Fruit fly (Drosophila melanogaster) whole organism, prepupa: Measurements from ENCODE around the gene MED14.
A peak's percentile ranks its signal among the peaks of the same experiment; 100 is the strongest.

Experiments used
- CG10631 ChIP-seq: fragments of 200-800 bp; sonication (Bioruptor generic); optimal IDR thresholded peaks from 2 replicates; lab custom pipeline; 2016; ENCODE audit warnings: missing biosample characterization, missing genetic modification characterization
- CG11294 ChIP-seq: fragments of 200-800 bp; sonication (Bioruptor generic); IDR thresholded peaks from 2 replicates; pipeline ENCODE4 v1.3.6; 2022; ENCODE audit warnings: missing biosample characterization, missing genetic modification characterization
- CG11762 ChIP-seq: fragments of 200-800 bp; sonication (Bioruptor generic); optimal IDR thresholded peaks from 3 replicates; lab custom pipeline; 2016; ENCODE audit warnings: missing biosample characterization, missing genetic modification characterization; ENCODE audit not compliant: insufficient read depth
- CG15336 ChIP-seq: fragments of 200-800 bp; sonication (Bioruptor generic); IDR thresholded peaks from 2 replicates; pipeline ENCODE4 v1.3.6; 2022; ENCODE audit warnings: missing biosample characterization, missing genetic modification characterization
- CG1621 ChIP-seq: fragments of 200-800 bp; sonication (Bioruptor generic); optimal IDR thresholded peaks from 3 replicates; lab custom pipeline; 2018; ENCODE audit warnings: missing biosample characterization, mild to moderate bottlenecking, missing genetic modification characterization
- CG16779 ChIP-seq: fragments of 200-800 bp; sonication (Bioruptor generic); optimal IDR thresholded peaks from 3 replicates; lab custom pipeline; 2017; ENCODE audit warnings: missing biosample characterization, mild to moderate bottlenecking, missing genetic modification characterization
- CG32006 ChIP-seq: fragments of 200-800 bp; sonication (Bioruptor generic); optimal IDR thresholded peaks from 3 replicates; lab custom pipeline; 2017; ENCODE audit warnings: missing biosample characterization, mild to moderate bottlenecking, missing genetic modification characterization
- CG34406 ChIP-seq: fragments of 200-800 bp; sonication (Bioruptor generic); optimal IDR thresholded peaks from 3 replicates; lab custom pipeline; 2016; ENCODE audit warnings: missing biosample characterization, missing genetic modification characterization
- CG3919 ChIP-seq: fragments of 200-800 bp; sonication (Bioruptor generic); optimal IDR thresholded peaks from 3 replicates; lab custom pipeline; 2016; ENCODE audit warnings: missing biosample characterization, missing genetic modification characterization
- CG6276 ChIP-seq: fragments of 200-800 bp; sonication (Bioruptor generic); optimal IDR thresholded peaks from 2 replicates; lab custom pipeline; 2017; ENCODE audit warnings: missing biosample characterization, mild to moderate bottlenecking, missing genetic modification characterization
- CG6792 ChIP-seq: fragments of 200-800 bp; sonication (Bioruptor generic); optimal IDR thresholded peaks from 3 replicates; lab custom pipeline; 2016; ENCODE audit warnings: missing biosample characterization, missing genetic modification characterization
- CG6808 ChIP-seq: fragments of 200-800 bp; sonication (Bioruptor generic); optimal IDR thresholded peaks from 3 replicates; lab custom pipeline; 2017; ENCODE audit warnings: missing biosample characterization, missing genetic modification characterization, mild to moderate bottlenecking, moderate library complexity, missing genetic modification reagents
- CG6854 ChIP-seq: fragments of 200-800 bp; sonication (Bioruptor generic); optimal IDR thresholded peaks from 2 replicates; lab custom pipeline; 2017; ENCODE audit warnings: missing biosample characterization, mild to moderate bottlenecking, missing genetic modification characterization
- CG8119 ChIP-seq: fragments of 200-800 bp; sonication (Bioruptor generic); IDR thresholded peaks from 3 replicates; pipeline ENCODE4 v1.3.6; 2022; ENCODE audit warnings: missing biosample characterization, missing genetic modification characterization
- CG8319 ChIP-seq: fragments of 200-800 bp; sonication (Bioruptor generic); optimal IDR thresholded peaks from 3 replicates; lab custom pipeline; 2016; ENCODE audit warnings: missing biosample characterization, missing genetic modification characterization
- CG9139 ChIP-seq: fragments of 200-800 bp; sonication (Bioruptor generic); optimal IDR thresholded peaks from 3 replicates; lab custom pipeline; 2017; ENCODE audit warnings: missing biosample characterization, mild to moderate bottlenecking, missing genetic modification characterization
- Eip75B ChIP-seq: fragments of 200-800 bp; sonication (Bioruptor generic); optimal IDR thresholded peaks from 3 replicates; lab custom pipeline; 2016; ENCODE audit warnings: missing biosample characterization, missing genetic modification characterization
- Eip78C ChIP-seq: fragments of 200-800 bp; sonication (Bioruptor generic); peaks from one replicate; lab custom pipeline; 2016; ENCODE audit warnings: missing biosample characterization, missing genetic modification characterization
- Eip93F ChIP-seq: fragments of 200-800 bp; sonication (Bioruptor generic); optimal IDR thresholded peaks from 2 replicates; lab custom pipeline; 2016; ENCODE audit warnings: missing biosample characterization, mild to moderate bottlenecking, missing genetic modification characterization
- Ets21C ChIP-seq: fragments of 200-800 bp; sonication (Bioruptor generic); optimal IDR thresholded peaks from 3 replicates; lab custom pipeline; 2016; ENCODE audit warnings: missing biosample characterization, missing genetic modification characterization
- Ets96B ChIP-seq: fragments of 200-800 bp; optimal IDR thresholded peaks from 2 replicates; lab custom pipeline; 2019; ENCODE audit warnings: missing biosample characterization, mild to moderate bottlenecking, missing genetic modification characterization, moderate library complexity
- Gug ChIP-seq: fragments of 200-800 bp; sonication (Bioruptor generic); IDR thresholded peaks from 2 replicates; pipeline ENCODE4 v1.3.6; 2022; ENCODE audit warnings: missing biosample characterization, missing genetic modification characterization
- Hr38 ChIP-seq: sonication (Bioruptor generic); optimal IDR thresholded peaks from 2 replicates; lab custom pipeline; 2016; ENCODE audit warnings: missing biosample characterization, missing genetic modification characterization
- Hr39 ChIP-seq: fragments of 200-800 bp; sonication (Bioruptor generic); optimal IDR thresholded peaks from 2 replicates; lab custom pipeline; 2016; ENCODE audit warnings: missing biosample characterization, missing genetic modification characterization
- Hr4 ChIP-seq: fragments of 200-800 bp; sonication (Bioruptor generic); optimal IDR thresholded peaks from 3 replicates; lab custom pipeline; 2016; ENCODE audit warnings: missing biosample characterization, missing genetic modification characterization
- Lpt ChIP-seq: fragments of 200-800 bp; sonication (Bioruptor generic); optimal IDR thresholded peaks from 3 replicates; lab custom pipeline; 2016; ENCODE audit warnings: missing biosample characterization, missing genetic modification characterization
- Met ChIP-seq: fragments of 200-800 bp; sonication (Bioruptor generic); optimal IDR thresholded peaks from 3 replicates; lab custom pipeline; 2016; ENCODE audit warnings: missing biosample characterization, missing genetic modification characterization
- Smox ChIP-seq: fragments of 200-800 bp; sonication (Bioruptor generic); optimal IDR thresholded peaks from 3 replicates; lab custom pipeline; 2016; ENCODE audit warnings: missing biosample characterization, missing genetic modification characterization
- Sox14 ChIP-seq: fragments of 200-800 bp; sonication (Bioruptor generic); optimal IDR thresholded peaks from 3 replicates; lab custom pipeline; 2016; ENCODE audit warnings: missing biosample characterization, missing genetic modification characterization
- Sox15 ChIP-seq: fragments of 200-800 bp; sonication (Bioruptor generic); optimal IDR thresholded peaks from 3 replicates; lab custom pipeline; 2016; ENCODE audit warnings: missing biosample characterization, missing genetic modification characterization
- achi ChIP-seq: fragments of 200-800 bp; sonication (Bioruptor generic); optimal IDR thresholded peaks from 3 replicates; lab custom pipeline; 2016; ENCODE audit warnings: missing biosample characterization, missing genetic modification characterization
- acj6 ChIP-seq: fragments of 200-800 bp; sonication (Bioruptor generic); optimal IDR thresholded peaks from 3 replicates; lab custom pipeline; 2016; ENCODE audit warnings: missing biosample characterization, missing genetic modification characterization
- cyc ChIP-seq: fragments of 200-800 bp; sonication (Bioruptor generic); optimal IDR thresholded peaks from 3 replicates; lab custom pipeline; 2016; ENCODE audit warnings: missing biosample characterization, missing genetic modification characterization
- dac ChIP-seq: fragments of 200-800 bp; sonication (Bioruptor generic); optimal IDR thresholded peaks from 2 replicates; lab custom pipeline; 2017; ENCODE audit warnings: missing biosample characterization, mild to moderate bottlenecking, missing genetic modification characterization
- dsx ChIP-seq: fragments of 200-800 bp; optimal IDR thresholded peaks from 3 replicates; lab custom pipeline; 2019; ENCODE audit warnings: missing biosample characterization, mild to moderate bottlenecking, missing genetic modification characterization, moderate library complexity; ENCODE audit not compliant: poor library complexity, severe bottlenecking
- eg ChIP-seq: fragments of 200-800 bp; sonication (Bioruptor generic); IDR thresholded peaks from 3 replicates; pipeline ENCODE4 v1.3.6; 2022; ENCODE audit warnings: missing biosample characterization, missing genetic modification characterization
- esn ChIP-seq: fragments of 200-800 bp; sonication (Bioruptor generic); optimal IDR thresholded peaks from 2 replicates; lab custom pipeline; 2016; ENCODE audit warnings: missing biosample characterization, mild to moderate bottlenecking, missing genetic modification characterization, moderate library complexity
- fd59A ChIP-seq: fragments of 200-800 bp; sonication (Bioruptor generic); optimal IDR thresholded peaks from 2 replicates; lab custom pipeline; 2017; ENCODE audit warnings: missing biosample characterization, mild to moderate bottlenecking, missing genetic modification characterization, missing genetic modification reagents
- fd85E ChIP-seq: fragments of 200-800 bp; sonication (Bioruptor generic); optimal IDR thresholded peaks from 3 replicates; lab custom pipeline; 2016; ENCODE audit warnings: missing biosample characterization, missing genetic modification characterization
- fkh ChIP-seq: fragments of 200-800 bp; sonication (Bioruptor generic); optimal IDR thresholded peaks from 3 replicates; lab custom pipeline; 2017; ENCODE audit warnings: missing biosample characterization, mild to moderate bottlenecking, missing genetic modification characterization, moderate library complexity
- lz ChIP-seq: fragments of 200-800 bp; sonication (Bioruptor generic); optimal IDR thresholded peaks from 3 replicates; lab custom pipeline; 2016; ENCODE audit warnings: missing biosample characterization, missing genetic modification characterization
- net ChIP-seq: fragments of 200-800 bp; sonication (Bioruptor generic); optimal IDR thresholded peaks from 3 replicates; lab custom pipeline; 2016; ENCODE audit warnings: missing biosample characterization, missing genetic modification characterization
- pdm3 ChIP-seq: fragments of 200-800 bp; sonication (Bioruptor generic); optimal IDR thresholded peaks from 3 replicates; lab custom pipeline; 2016; ENCODE audit warnings: missing biosample characterization, missing genetic modification characterization
- salr ChIP-seq, 2 experiments: fragments of 200-800 bp; sonication (Bioruptor generic); optimal IDR thresholded peaks; 3 replicates each; lab custom pipeline; 2016 to 2018; ENCODE audit warnings: missing biosample characterization in 2 of 2, missing genetic modification characterization in 2 of 2, mild to moderate bottlenecking in 1 of 2
- spab ChIP-seq: fragments of 200-800 bp; sonication (Bioruptor generic); optimal IDR thresholded peaks from 2 replicates; lab custom pipeline; 2017; ENCODE audit warnings: missing biosample characterization, mild to moderate bottlenecking, missing genetic modification characterization, missing genetic modification reagents
- ss ChIP-seq, 2 experiments: fragments of 200-800 bp; sonication (Bioruptor generic); optimal IDR thresholded peaks; 2 replicates in 1 of 2; 3 replicates in 1 of 2; lab custom pipeline; 2017 to 2018; ENCODE audit warnings: mild to moderate bottlenecking in 2 of 2, missing biosample characterization in 2 of 2, missing genetic modification characterization in 2 of 2, moderate library complexity in 1 of 2
- svp ChIP-seq: fragments of 200-800 bp; sonication (Bioruptor generic); peaks from one replicate; lab custom pipeline; 2016; ENCODE audit warnings: missing biosample characterization, missing genetic modification characterization
- topi ChIP-seq: fragments of 200-800 bp; sonication (Bioruptor generic); optimal IDR thresholded peaks from 3 replicates; lab custom pipeline; 2016; ENCODE audit warnings: missing biosample characterization, missing genetic modification characterization
- vri ChIP-seq: fragments of 200-800 bp; sonication (Bioruptor generic); optimal IDR thresholded peaks from 3 replicates; lab custom pipeline; 2016; ENCODE audit warnings: missing biosample characterization, mild to moderate bottlenecking, missing genetic modification characterization

Gene MED14

dm6 chr3L:647529-647928 lies 54.5 kb downstream of the MED14 start:
- TF ChIP-seq lz (no peak), CG6854 (no peak)

dm6 chr3L:648155-649024 lies 55.3 kb downstream of the MED14 start, which contains the start of gene Gale:
Gene Gale (plus strand): TSS chr3L:648555.
- TF ChIP-seq spab (GFP tag; lab: Kevin White, UChicago) (no peak), Sox15 (no peak), fd59A (GFP tag; lab: Kevin White, UChicago) (no peak), Eip78C (GFP tag; lab: Kevin White, UChicago) (peak; percentile 68), CG1621 (tag; lab: Kevin White, UChicago) (no peak), Met (no peak), Eip75B (GFP tag; lab: Kevin White, UChicago) (no peak), lz (no peak), Ets96B (tag; lab: Kevin White, UChicago) (no peak), CG8319 (GFP tag; lab: Kevin White, UChicago) (no peak), CG3919 (GFP tag; lab: Kevin White, UChicago) (no peak), CG32006 (no peak), cyc (GFP tag; lab: Kevin White, UChicago) (no peak), CG9139 (peak; percentile 54), dac (GFP tag; lab: Kevin White, UChicago) (no peak), pdm3 (GFP tag; lab: Kevin White, UChicago) (no peak), ss (GFP tag; optimal IDR thresholded peaks at IDR 0.05; lab: Kevin White, UChicago) (peak; percentile 24 to 61), Hr39 (no peak), eg (no peak), CG6792 (GFP tag; lab: Kevin White, UChicago) (no peak), fkh (GFP tag; lab: Kevin White, UChicago) (peak; percentile 97), Sox14 (GFP tag; lab: Kevin White, UChicago) (peak; percentile 21), Hr4 (GFP tag; lab: Kevin White, UChicago) (no peak), Ets21C (no peak), CG8119 (GFP tag; lab: Robert Waterston, UW) (peak; percentile 52; the same call in 1 of the 3 replicates), Hr38 (GFP tag; lab: Kevin White, UChicago) (no peak), vri (GFP tag; lab: Kevin White, UChicago) (no peak), CG16779 (tag; lab: Kevin White, UChicago) (peak; percentile 31), acj6 (GFP tag; lab: Kevin White, UChicago) (no peak), svp (GFP tag; lab: Kevin White, UChicago) (peak; percentile 99), CG15336 (no peak; the same call in 1 of the 2 replicates), CG11762 (GFP tag; lab: Kevin White, UChicago) (no peak), dsx (GFP tag; lab: Kevin White, UChicago) (no peak), Gug (no peak), Eip93F (no peak), CG10631 (GFP tag; lab: Kevin White, UChicago) (no peak), esn (no peak), CG11294 (GFP tag; lab: Robert Waterston, UW) (no peak), Lpt (no peak), CG6854 (peak; percentile 33), salr (GFP tag; optimal IDR thresholded peaks at IDR 0.05; lab: Kevin White, UChicago) (no peak), net (GFP tag; lab: Kevin White, UChicago) (peak; percentile 17), CG34406 (GFP tag; lab: Kevin White, UChicago) (no peak), achi (no peak), fd85E (GFP tag; lab: Kevin White, UChicago) (no peak), Smox (no peak), CG6808 (GFP tag; lab: Kevin White, UChicago) (no peak), topi (GFP tag; lab: Kevin White, UChicago) (no peak), CG6276 (GFP tag; lab: Kevin White, UChicago) (peak; percentile 5)
